Worm (Caenorhabditis elegans): ENCODE results near the gene T23F6.2.

Gene T23F6.2

DNA sequence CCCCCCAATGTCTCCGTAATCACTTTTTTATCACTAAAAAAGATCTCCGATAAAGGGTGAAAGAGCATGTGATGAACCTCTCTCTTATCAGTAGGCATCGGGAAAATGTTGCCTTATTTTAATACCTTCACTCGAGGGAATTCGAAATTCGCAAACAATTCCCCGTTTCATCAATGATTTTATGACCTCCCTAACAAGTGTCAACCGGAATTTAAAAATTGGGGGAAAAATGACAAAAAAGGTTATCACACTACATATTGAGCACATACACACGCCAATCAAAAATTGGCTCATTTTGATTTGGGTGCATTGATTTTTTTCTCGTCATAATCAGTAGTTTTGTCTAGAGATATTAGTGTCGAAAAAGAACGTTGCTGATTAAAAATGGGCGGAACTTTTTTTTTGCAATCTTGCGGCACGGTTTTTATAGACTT, 31.4 kb upstream of the T23F6.2 start:
- TF ChIP-seq hmg-4 (GFP tag; optimal IDR thresholded peaks at IDR 0.05) = no peak
- no peak for TF ChIP-seq ama-1 (optimal IDR thresholded peaks at IDR 0.05)
- 0 out of 2 replicates have a peak, but pooled peaks have one; percentile 31 for TF ChIP-seq sea-1 (GFP tag; conservative IDR thresholded peaks at IDR 0.05)
- TF ChIP-seq aly-1 (tag; optimal IDR thresholded peaks at IDR 0.05) = no peak
- no peak for TF ChIP-seq ceh-13 (GFP tag; optimal IDR thresholded peaks at IDR 0.05)

DNA sequence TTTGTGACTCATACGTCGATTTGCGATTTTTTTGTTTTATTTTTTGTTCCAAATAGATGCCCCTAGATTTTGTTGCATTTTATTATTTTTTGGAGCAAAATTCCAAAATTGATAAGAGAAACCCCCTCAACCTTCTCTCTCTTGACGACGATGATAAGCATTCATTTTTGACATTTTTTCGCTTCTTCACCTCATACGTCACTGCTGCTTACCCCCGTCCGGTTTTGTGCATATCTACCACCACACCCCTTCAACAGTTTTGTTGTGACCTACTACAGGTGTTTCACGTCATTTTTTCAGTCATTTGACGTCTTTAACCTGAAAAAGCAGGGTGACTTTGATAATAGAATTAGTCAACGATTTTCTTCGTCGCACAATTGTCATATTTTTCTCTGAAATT, 22.3 kb upstream of the T23F6.2 start:
- TF ChIP-seq ceh-13 (GFP tag; optimal IDR thresholded peaks at IDR 0.05) (no peak), B0310.2 (tag; optimal IDR thresholded peaks at IDR 0.05) (no peak), ets-7 (tag; optimal IDR thresholded peaks at IDR 0.05) (no peak), ama-1 (optimal IDR thresholded peaks at IDR 0.05) (no peak), scrt-1 (GFP tag; IDR thresholded peaks at IDR 0.05) (no peak), pes-1 (GFP tag; IDR thresholded peaks at IDR 0.05) (no peak), hmbx-1 (tag; optimal IDR thresholded peaks at IDR 0.05) (no peak)

DNA sequence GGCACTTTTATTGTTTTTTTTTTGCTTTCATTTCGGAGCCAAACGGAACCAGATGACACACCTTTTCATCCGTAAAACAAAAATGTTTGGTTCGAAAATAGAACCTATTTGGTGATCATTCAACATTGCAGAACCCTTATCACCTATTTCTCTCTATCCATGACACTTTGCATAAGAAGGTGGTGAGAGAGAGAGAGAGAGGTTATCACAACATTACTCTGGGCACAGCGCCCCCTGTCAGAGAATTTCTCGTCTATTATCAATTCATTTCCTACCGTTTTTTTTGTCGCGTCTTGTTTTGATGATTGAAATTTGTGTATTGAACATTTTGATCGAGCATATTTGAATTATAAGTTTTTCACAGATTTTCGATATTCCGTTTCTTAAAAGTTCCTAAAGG, 21.0 kb upstream of the T23F6.2 start:
- TF ChIP-seq flt-1 (GFP tag; IDR thresholded peaks at IDR 0.05) = no peak
- TF ChIP-seq ceh-36 (tag; optimal IDR thresholded peaks at IDR 0.05) = no peak
- no peak for TF ChIP-seq B0310.2 (tag; optimal IDR thresholded peaks at IDR 0.05)
- TF ChIP-seq tbx-11 (GFP tag; IDR thresholded peaks at IDR 0.05) = no peak
- TF ChIP-seq scrt-1 (GFP tag; IDR thresholded peaks at IDR 0.05) = no peak
- TF ChIP-seq ets-7 (tag; optimal IDR thresholded peaks at IDR 0.05) = no peak
- TF ChIP-seq F13C5.2 (tag; optimal IDR thresholded peaks at IDR 0.05) = no peak
- no peak for TF ChIP-seq pes-1 (GFP tag; IDR thresholded peaks at IDR 0.05)
- TF ChIP-seq ceh-13 (GFP tag; optimal IDR thresholded peaks at IDR 0.05) = no peak
- TF ChIP-seq ama-1 (optimal IDR thresholded peaks at IDR 0.05) = no peak
- no peak for TF ChIP-seq aly-1 (tag; optimal IDR thresholded peaks at IDR 0.05)
- TF ChIP-seq sea-1 (GFP tag; conservative IDR thresholded peaks at IDR 0.05) = no peak
- no peak for TF ChIP-seq hnd-1 (tag; optimal IDR thresholded peaks at IDR 0.05)

DNA sequence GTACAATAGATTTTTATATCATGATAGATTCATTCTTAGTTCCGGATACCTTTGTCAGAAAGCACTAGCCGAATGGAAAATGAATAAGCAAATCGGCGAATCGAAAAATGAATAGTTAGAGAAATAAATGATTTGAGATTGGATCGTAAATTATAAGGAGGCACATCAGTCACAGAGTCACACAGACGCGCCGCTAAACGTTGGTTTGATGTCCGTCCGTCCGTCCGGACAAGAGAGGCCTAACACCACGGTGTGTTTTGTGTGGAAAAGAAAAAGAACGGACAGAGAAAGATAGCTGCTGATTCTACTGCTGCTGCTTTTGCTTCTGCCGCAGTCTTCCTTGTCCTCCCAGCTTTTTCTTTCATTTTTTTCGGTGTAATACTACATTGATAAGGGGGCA, 20.2 kb upstream of the T23F6.2 start:
- TF ChIP-seq scrt-1 (GFP tag; IDR thresholded peaks at IDR 0.05) (no peak), ama-1 (optimal IDR thresholded peaks at IDR 0.05) (no peak), ets-7 (tag; optimal IDR thresholded peaks at IDR 0.05) (no peak), tra-4 (tag; optimal IDR thresholded peaks at IDR 0.05) (no peak), aly-1 (tag; optimal IDR thresholded peaks at IDR 0.05) (no peak), pes-1 (GFP tag; IDR thresholded peaks at IDR 0.05) (no peak), B0310.2 (tag; optimal IDR thresholded peaks at IDR 0.05) (no peak), F13C5.2 (tag; optimal IDR thresholded peaks at IDR 0.05) (no peak), hnd-1 (tag; optimal IDR thresholded peaks at IDR 0.05) (no peak), ceh-13 (GFP tag; optimal IDR thresholded peaks at IDR 0.05) (no peak), tbx-11 (GFP tag; IDR thresholded peaks at IDR 0.05) (no peak), ceh-36 (tag; optimal IDR thresholded peaks at IDR 0.05) (no peak), sea-1 (GFP tag; conservative IDR thresholded peaks at IDR 0.05) (no peak), hmbx-1 (tag; optimal IDR thresholded peaks at IDR 0.05) (no peak), tbx-37 (GFP tag; conservative IDR thresholded peaks at IDR 0.05) (no peak)

DNA sequence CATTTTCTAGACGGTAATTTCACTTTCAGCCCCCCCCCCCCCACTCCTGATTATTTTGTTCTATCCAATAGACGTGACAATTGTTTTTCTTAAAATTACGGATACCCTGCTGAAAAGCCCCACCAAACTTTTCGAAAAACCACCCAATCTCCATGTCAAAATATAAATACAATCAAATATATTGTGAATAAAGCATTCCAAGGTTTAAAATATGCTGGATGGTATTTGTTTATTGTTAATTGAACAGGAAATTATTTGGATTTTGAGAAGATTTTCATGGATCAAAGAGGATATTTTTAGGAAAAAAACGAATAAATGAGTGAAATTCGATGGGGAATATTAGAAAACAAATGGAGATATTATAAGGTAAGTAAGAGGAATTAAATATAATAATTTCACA, 17.3 kb upstream of the T23F6.2 start, which contains the start of gene C27D8.4:
Gene C27D8.4 (plus strand): TSS at position 301 of the 400 bp plus-strand sequence.
- TF ChIP-seq pes-1 (GFP tag; IDR thresholded peaks at IDR 0.05) = no peak
- no peak for TF ChIP-seq hmg-4 (GFP tag; optimal IDR thresholded peaks at IDR 0.05)
- no peak for TF ChIP-seq tra-4 (tag; optimal IDR thresholded peaks at IDR 0.05)
- TF ChIP-seq scrt-1 (GFP tag; IDR thresholded peaks at IDR 0.05) = no peak
- TF ChIP-seq tbx-37 (GFP tag; conservative IDR thresholded peaks at IDR 0.05) = no peak
- no peak for TF ChIP-seq flt-1 (GFP tag; IDR thresholded peaks at IDR 0.05)
- no peak for TF ChIP-seq hmbx-1 (tag; optimal IDR thresholded peaks at IDR 0.05)
- TF ChIP-seq B0310.2 (tag; optimal IDR thresholded peaks at IDR 0.05) = no peak
- no peak for TF ChIP-seq ceh-13 (GFP tag; optimal IDR thresholded peaks at IDR 0.05)
- TF ChIP-seq ceh-36 (tag; optimal IDR thresholded peaks at IDR 0.05) = no peak
- no peak for TF ChIP-seq tbx-11 (GFP tag; IDR thresholded peaks at IDR 0.05)

DNA sequence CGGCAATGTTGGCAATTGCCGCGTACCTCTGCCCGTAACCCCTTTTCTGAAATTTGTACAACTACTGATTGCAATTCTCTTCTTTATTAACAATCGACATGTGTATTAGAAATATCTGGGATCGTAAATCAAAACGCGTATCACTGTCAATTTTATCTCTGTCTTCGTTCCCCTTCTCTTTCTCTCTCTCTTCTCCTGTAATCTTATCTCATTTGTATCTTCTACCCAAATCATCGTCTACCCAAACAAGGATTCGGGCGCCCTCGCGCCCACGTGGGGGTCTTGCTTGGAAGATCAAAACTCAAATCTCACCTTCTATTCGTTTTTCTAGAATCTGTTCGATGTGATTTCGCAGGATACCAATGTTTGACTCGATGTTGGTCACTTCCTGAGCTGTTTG, 10.2 kb upstream of the T23F6.2 start, which contains the start of gene C27D8.2:
Gene C27D8.2 (plus strand): TSS at position 222 of the 400 bp plus-strand sequence.
- no peak for TF ChIP-seq ama-1 (optimal IDR thresholded peaks at IDR 0.05)
- no peak for TF ChIP-seq hnd-1 (tag; optimal IDR thresholded peaks at IDR 0.05)
- TF ChIP-seq ceh-36 (tag; optimal IDR thresholded peaks at IDR 0.05) = no peak
- no peak for TF ChIP-seq F13C5.2 (tag; optimal IDR thresholded peaks at IDR 0.05)

DNA sequence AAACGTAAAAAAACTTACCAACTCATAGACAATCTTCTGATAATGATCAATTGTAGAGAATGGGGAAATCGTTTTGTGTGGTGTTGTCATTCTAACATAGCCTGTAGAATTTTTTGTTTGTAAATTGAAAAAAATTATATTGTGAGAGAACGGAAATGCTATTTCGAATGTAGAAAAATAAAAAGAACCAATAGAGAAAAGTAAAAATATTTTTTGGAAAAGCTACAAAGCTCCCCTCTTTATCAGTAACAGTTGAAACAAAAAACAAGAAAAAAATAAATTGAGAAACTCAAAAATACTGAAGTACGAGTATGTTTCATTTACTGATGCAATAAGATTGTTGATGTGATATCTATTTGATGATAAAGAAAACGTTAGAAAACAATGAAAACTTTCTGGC, 9.5 kb upstream of the T23F6.2 start, which contains the start of gene C27D8.3:
Gene C27D8.3 (minus strand): TSS at position 101 of the 400 bp plus-strand sequence.
- TF ChIP-seq sea-1 (GFP tag; conservative IDR thresholded peaks at IDR 0.05) = no peak

DNA sequence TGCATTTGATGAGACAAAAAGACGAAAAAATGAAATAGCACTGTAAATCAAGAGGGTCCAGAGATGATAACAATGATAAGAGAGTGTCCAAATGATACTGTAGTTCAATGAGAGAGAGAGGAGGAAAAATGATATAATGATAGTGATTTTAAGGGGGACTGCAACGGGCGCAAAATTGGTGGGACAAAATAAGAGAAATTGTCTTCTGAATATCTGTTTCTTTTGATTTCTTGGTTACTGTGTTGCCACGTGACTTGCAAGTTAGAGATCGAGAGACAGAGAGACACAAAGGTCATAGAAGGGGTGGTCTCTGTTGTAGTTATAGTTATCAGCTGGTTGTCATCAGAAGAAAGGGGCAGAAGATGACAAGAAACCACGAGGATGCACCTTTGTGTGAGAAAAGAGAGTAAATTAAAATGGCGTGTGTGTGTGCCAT, 5.2 kb upstream of the T23F6.2 start:
- TF ChIP-seq ets-7 (tag; optimal IDR thresholded peaks at IDR 0.05) = no peak
- no peak for TF ChIP-seq tbx-37 (GFP tag; conservative IDR thresholded peaks at IDR 0.05)
- TF ChIP-seq tra-4 (tag; optimal IDR thresholded peaks at IDR 0.05) = no peak
- TF ChIP-seq B0310.2 (tag; optimal IDR thresholded peaks at IDR 0.05) = no peak
- TF ChIP-seq scrt-1 (GFP tag; IDR thresholded peaks at IDR 0.05) = no peak
- TF ChIP-seq pes-1 (GFP tag; IDR thresholded peaks at IDR 0.05) = no peak
- no peak for TF ChIP-seq sea-1 (GFP tag; conservative IDR thresholded peaks at IDR 0.05)
- no peak for TF ChIP-seq hnd-1 (tag; optimal IDR thresholded peaks at IDR 0.05)
- TF ChIP-seq ama-1 (optimal IDR thresholded peaks at IDR 0.05) = no peak
- no peak for TF ChIP-seq flt-1 (GFP tag; IDR thresholded peaks at IDR 0.05)
- TF ChIP-seq tbx-11 (GFP tag; IDR thresholded peaks at IDR 0.05) = no peak
- TF ChIP-seq aly-1 (tag; optimal IDR thresholded peaks at IDR 0.05) = no peak
- TF ChIP-seq hmbx-1 (tag; optimal IDR thresholded peaks at IDR 0.05) = no peak
- TF ChIP-seq hmg-4 (GFP tag; optimal IDR thresholded peaks at IDR 0.05) = no peak
- no peak for TF ChIP-seq F13C5.2 (tag; optimal IDR thresholded peaks at IDR 0.05)
